Worm (Caenorhabditis elegans): ENCODE results near the gene W09G12.8.

DNA sequence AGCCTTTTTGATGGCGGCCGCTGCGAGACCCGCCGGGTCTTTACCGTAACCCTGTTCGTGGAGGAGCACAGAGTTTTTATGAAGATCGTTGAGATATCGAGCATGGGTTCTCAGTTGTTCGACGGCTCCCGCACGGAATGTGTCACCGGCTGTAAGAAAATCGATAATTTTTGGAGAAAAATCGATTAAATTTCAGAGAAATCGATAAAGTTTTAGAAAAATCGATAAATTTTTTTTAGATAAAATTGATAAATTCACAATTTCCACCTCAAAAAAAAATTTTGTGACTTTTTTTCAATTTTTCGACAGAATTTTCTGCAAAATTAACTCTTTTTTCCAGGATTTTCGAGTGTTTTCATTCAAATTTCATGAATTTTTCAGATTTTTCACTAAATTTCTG, 8.8 kb downstream of the W09G12.8 start:
- TF ChIP-seq flt-1 (GFP tag; IDR thresholded peaks at IDR 0.05) (no peak), ztf-29 (GFP tag; IDR thresholded peaks at IDR 0.05) (no peak), tab-1 (GFP tag; IDR thresholded peaks at IDR 0.05) (no peak), ztf-23 (GFP tag; IDR thresholded peaks at IDR 0.05) (no peak), med-1 (GFP tag; optimal IDR thresholded peaks at IDR 0.05; ENCODE audit: insufficient read depth) (no peak), klf-2 (GFP tag; conservative IDR thresholded peaks at IDR 0.05) (no peak), T22C8.4 (GFP tag; IDR thresholded peaks at IDR 0.05) (peak; percentile 56), cog-1 (tag; optimal IDR thresholded peaks at IDR 0.05) (no peak), ref-1 (GFP tag; conservative IDR thresholded peaks at IDR 0.05) (no peak)
